Worm (Caenorhabditis elegans) whole organism, late embryonic: ENCODE data around the gene mec-7.

Experiments used
- C08G9.2 ChIP-seq: sonication (generic microtip); optimal IDR thresholded peaks from 2 replicates; lab custom pipeline; 2016; ENCODE audit warnings: mild to moderate bottlenecking, missing genetic modification characterization, moderate library complexity, missing compliant biosample characterization
- K02D7.2 ChIP-seq: sonication (generic microtip); optimal IDR thresholded peaks from 2 replicates; lab custom pipeline; 2017; ENCODE audit warnings: mild to moderate bottlenecking, missing genetic modification characterization, missing compliant biosample characterization
- T23F11.4 ChIP-seq: fragments of 200-800 bp; sonication (Bioruptor generic); optimal IDR thresholded peaks from 2 replicates; lab custom pipeline; 2018; ENCODE audit warnings: mild to moderate bottlenecking, missing genetic modification characterization, missing compliant biosample characterization
- ahr-1 ChIP-seq: sonication (generic microtip); optimal IDR thresholded peaks from 2 replicates; lab custom pipeline; 2016; ENCODE audit warnings: missing genetic modification characterization, missing compliant biosample characterization
- ceh-19 ChIP-seq: fragments of 200-800 bp; sonication (Bioruptor generic); optimal IDR thresholded peaks from 2 replicates; lab custom pipeline; 2018; ENCODE audit warnings: mild to moderate bottlenecking, missing genetic modification characterization, missing compliant biosample characterization
- ceh-2 ChIP-seq: sonication (generic microtip); optimal IDR thresholded peaks from 2 replicates; lab custom pipeline; 2016; ENCODE audit warnings: missing genotype, missing genetic modification characterization, missing compliant biosample characterization
- ceh-22 ChIP-seq: sonication (generic microtip); optimal IDR thresholded peaks from 2 replicates; lab custom pipeline; 2017; ENCODE audit warnings: missing biosample characterization, missing genetic modification characterization
- ceh-30 ChIP-seq: fragments of 150-350 bp; optimal IDR thresholded peaks from 2 replicates; lab custom pipeline; 2014; ENCODE audit warnings: missing biosample characterization, missing genetic modification characterization
- ceh-31 ChIP-seq: sonication (generic microtip); optimal IDR thresholded peaks from 2 replicates; lab custom pipeline; 2016; ENCODE audit warnings: missing genetic modification characterization, missing compliant biosample characterization
- ceh-34 ChIP-seq: sonication (generic microtip); optimal IDR thresholded peaks from 2 replicates; lab custom pipeline; 2016; ENCODE audit warnings: mild to moderate bottlenecking, missing genetic modification characterization, missing compliant biosample characterization
- ceh-48 ChIP-seq: sonication (generic microtip); optimal IDR thresholded peaks from 2 replicates; lab custom pipeline; 2016; ENCODE audit warnings: missing genetic modification characterization, inconsistent platforms, missing compliant biosample characterization
- ceh-6 ChIP-seq: fragments of 200-800 bp; sonication (Bioruptor generic); optimal IDR thresholded peaks from 2 replicates; lab custom pipeline; 2018; ENCODE audit warnings: mild to moderate bottlenecking, missing genetic modification characterization, missing compliant biosample characterization
- ceh-9 ChIP-seq: sonication (generic microtip); optimal IDR thresholded peaks from 2 replicates; lab custom pipeline; 2016; ENCODE audit warnings: mild to moderate bottlenecking, missing genetic modification characterization, inconsistent platforms, missing compliant biosample characterization
- che-1 ChIP-seq: sonication (generic microtip); optimal IDR thresholded peaks from 2 replicates; lab custom pipeline; 2016; ENCODE audit warnings: mild to moderate bottlenecking, missing genetic modification characterization, missing compliant biosample characterization
- dmd-4 ChIP-seq: sonication (generic microtip); optimal IDR thresholded peaks from 2 replicates; lab custom pipeline; 2016; ENCODE audit warnings: borderline replicate concordance, missing genetic modification characterization, missing compliant biosample characterization
- elt-4 ChIP-seq: sonication (generic microtip); optimal IDR thresholded peaks from 2 replicates; lab custom pipeline; 2016; ENCODE audit warnings: missing genetic modification characterization, missing compliant biosample characterization
- ets-4 ChIP-seq: sonication (generic microtip); optimal IDR thresholded peaks from 2 replicates; lab custom pipeline; 2016; ENCODE audit warnings: missing genetic modification characterization, missing compliant biosample characterization
- fkh-10 ChIP-seq: fragments of 150-350 bp; optimal IDR thresholded peaks from 2 replicates; lab custom pipeline; 2014; ENCODE audit warnings: missing biosample characterization, missing genetic modification reagents, missing genetic modification characterization
- fkh-6 ChIP-seq: sonication (generic microtip); optimal IDR thresholded peaks from 2 replicates; lab custom pipeline; 2016; ENCODE audit warnings: missing genetic modification characterization, missing compliant biosample characterization
- hlh-13 ChIP-seq: fragments of 200-800 bp; sonication (Bioruptor generic); optimal IDR thresholded peaks from 2 replicates; lab custom pipeline; 2018; ENCODE audit warnings: mild to moderate bottlenecking, missing genetic modification characterization, missing compliant biosample characterization
- hlh-15 ChIP-seq: sonication (generic microtip); optimal IDR thresholded peaks from 2 replicates; lab custom pipeline; 2016; ENCODE audit warnings: missing genetic modification characterization, missing compliant biosample characterization
- hlh-30 ChIP-seq: sonication (generic microtip); optimal IDR thresholded peaks from 2 replicates; lab custom pipeline; 2017; ENCODE audit warnings: antibody characterized with exemption, missing genetic modification characterization, missing compliant biosample characterization; ENCODE audit not compliant: insufficient read depth
- hlh-6 ChIP-seq: sonication (generic microtip); optimal IDR thresholded peaks from 2 replicates; lab custom pipeline; 2016; ENCODE audit warnings: missing genotype, missing genetic modification characterization, missing compliant biosample characterization
- lim-6 ChIP-seq: sonication (generic microtip); optimal IDR thresholded peaks from 2 replicates; lab custom pipeline; 2016; ENCODE audit warnings: missing genetic modification characterization, missing compliant biosample characterization
- nfya-1 ChIP-seq: sonication (generic microtip); optimal IDR thresholded peaks from 2 replicates; lab custom pipeline; 2017; ENCODE audit warnings: missing genetic modification characterization, mild to moderate bottlenecking, missing compliant biosample characterization, antibody characterized with exemption, moderate library complexity
- nhr-232 ChIP-seq: sonication (generic microtip); optimal IDR thresholded peaks from 2 replicates; lab custom pipeline; 2016; ENCODE audit warnings: missing genetic modification characterization, missing compliant biosample characterization
- npax-4 ChIP-seq: sonication (generic microtip); optimal IDR thresholded peaks from 2 replicates; lab custom pipeline; 2016; ENCODE audit warnings: missing genetic modification characterization, missing compliant biosample characterization
- odd-2 ChIP-seq: sonication (generic microtip); optimal IDR thresholded peaks from 2 replicates; lab custom pipeline; 2017; ENCODE audit warnings: antibody characterized with exemption, mild to moderate bottlenecking, missing genetic modification characterization, missing compliant biosample characterization
- pha-4 ChIP-seq: fragments of 150-350 bp; optimal IDR thresholded peaks from 2 replicates; lab custom pipeline; 2018; ENCODE audit warnings: missing biosample characterization, missing genetic modification reagents, missing genetic modification characterization
- ref-2 ChIP-seq: sonication (generic microtip); optimal IDR thresholded peaks from 2 replicates; lab custom pipeline; 2016; ENCODE audit warnings: missing genetic modification characterization, missing compliant biosample characterization
- sdc-2 ChIP-seq: sonication (generic microtip); optimal IDR thresholded peaks from 2 replicates; lab custom pipeline; 2016; ENCODE audit warnings: missing genotype, missing genetic modification characterization, missing compliant biosample characterization
- sox-2 ChIP-seq: fragments of 200-800 bp; sonication (Bioruptor generic); IDR thresholded peaks from 2 replicates; pipeline ENCODE4 v1.3.6; 2022; ENCODE audit warnings: missing genetic modification reagents, missing genetic modification characterization, missing compliant biosample characterization
- tbx-2 ChIP-seq: sonication (generic microtip); optimal IDR thresholded peaks from 2 replicates; lab custom pipeline; 2016; ENCODE audit warnings: missing genetic modification characterization, missing compliant biosample characterization
- unc-3 ChIP-seq, 2 experiments: fragments of 200-800 bp in 1 of 2; sonication (Bioruptor generic) in 1 of 2; sonication (generic microtip) in 1 of 2; conservative IDR thresholded peaks in 1 of 2; optimal IDR thresholded peaks in 1 of 2; 2 replicates each; pipeline versions ENCODE4 v1.3.6 to Lab custom; 2016 to 2022; ENCODE audit warnings: missing compliant biosample characterization in 2 of 2, missing genetic modification characterization in 2 of 2, missing genetic modification reagents in 1 of 2
- unc-42 ChIP-seq: sonication (generic microtip); optimal IDR thresholded peaks from 2 replicates; lab custom pipeline; 2016; ENCODE audit warnings: missing genotype, missing genetic modification characterization, missing compliant biosample characterization
- unc-55 ChIP-seq: sonication (generic microtip); optimal IDR thresholded peaks from 2 replicates; lab custom pipeline; 2017; ENCODE audit warnings: missing biosample characterization, missing genetic modification reagents, missing genetic modification characterization
- unc-86 ChIP-seq: sonication (generic microtip); optimal IDR thresholded peaks from 2 replicates; lab custom pipeline; 2016; ENCODE audit warnings: missing genetic modification characterization, missing compliant biosample characterization
- zip-5 ChIP-seq: sonication (generic microtip); optimal IDR thresholded peaks from 2 replicates; lab custom pipeline; 2016; ENCODE audit warnings: missing genetic modification characterization, missing compliant biosample characterization
- ztf-16 ChIP-seq: sonication (generic microtip); optimal IDR thresholded peaks from 2 replicates; lab custom pipeline; 2017; ENCODE audit warnings: missing genetic modification characterization, missing compliant biosample characterization

The mec-7 gene

ce11 chrX:7752770-7753169 lies 23.7 kb downstream of the mec-7 start, which contains the start of gene deg-1:
Gene deg-1, plus strand, starts transcription at chrX:7753070.
- TF ChIP-seq hlh-6 (tag; lab: Kevin White, UChicago), result no peak
- TF ChIP-seq fkh-10 (GFP tag; lab: Kevin White, UChicago), result no peak
- no peak for TF ChIP-seq unc-42 (tag; lab: Kevin White, UChicago)
- no peak for TF ChIP-seq pha-4
- TF ChIP-seq npax-4 (tag; lab: Kevin White, UChicago), result no peak
- TF ChIP-seq elt-4 (tag; lab: Kevin White, UChicago), result no peak
- TF ChIP-seq, all 69 proteins: peak for 0

DNA sequence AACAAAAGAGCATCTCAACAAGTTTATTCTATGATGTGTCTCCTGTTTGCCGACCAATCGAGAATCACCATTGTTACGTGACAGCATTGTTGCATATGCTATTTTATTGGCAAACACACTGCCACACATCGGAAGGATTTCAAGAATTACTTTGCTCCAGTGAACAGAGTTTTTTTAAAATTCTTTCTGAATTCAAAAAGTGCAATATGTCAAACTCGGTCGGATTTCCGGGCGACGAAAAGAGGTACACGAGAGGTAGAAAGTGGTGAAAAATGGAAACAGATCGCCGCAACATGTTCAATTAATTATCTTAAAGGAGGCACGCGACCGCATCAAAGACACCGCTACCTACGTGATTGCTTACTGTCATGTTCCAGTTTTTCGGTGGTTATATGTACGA lies 26.4 kb downstream of the mec-7 start:
- TF ChIP-seq ceh-31 (tag; lab: Kevin White, UChicago) (no peak), ref-2 (peak; percentile 96), npax-4 (tag; lab: Kevin White, UChicago) (no peak)

- peak; percentile 79 for TF ChIP-seq ref-2
- no peak for TF ChIP-seq dmd-4
- no peak for TF ChIP-seq ceh-48
- TF ChIP-seq, all 69 proteins: peak for 1
Observed at ce11 chrX:7745386-7745785, 31.1 kb downstream of the mec-7 start.

ce11 chrX:7743939-7744338 lies 32.5 kb downstream of the mec-7 start, which contains the start of gene ref-2:
Gene ref-2, plus strand, starts transcription at chrX:7744239.
- TF ChIP-seq lim-6 (tag; lab: Kevin White, UChicago) (no peak), ceh-9 (tag; lab: Kevin White, UChicago) (no peak), zip-5 (tag; lab: Kevin White, UChicago) (no peak), ref-2 (no peak), che-1 (tag; lab: Kevin White, UChicago) (no peak), T23F11.4 (GFP tag; lab: Kevin White, UChicago) (no peak), ceh-2 (no peak), ceh-30 (no peak), ahr-1 (tag; lab: Kevin White, UChicago) (no peak), ceh-34 (tag; lab: Kevin White, UChicago) (no peak), ceh-6 (GFP tag; lab: Kevin White, UChicago) (no peak), hlh-30 (tag; lab: Kevin White, UChicago) (no peak), ceh-22 (no peak), sdc-2 (tag; lab: Kevin White, UChicago) (no peak), hlh-6 (tag; lab: Kevin White, UChicago) (no peak)

DNA sequence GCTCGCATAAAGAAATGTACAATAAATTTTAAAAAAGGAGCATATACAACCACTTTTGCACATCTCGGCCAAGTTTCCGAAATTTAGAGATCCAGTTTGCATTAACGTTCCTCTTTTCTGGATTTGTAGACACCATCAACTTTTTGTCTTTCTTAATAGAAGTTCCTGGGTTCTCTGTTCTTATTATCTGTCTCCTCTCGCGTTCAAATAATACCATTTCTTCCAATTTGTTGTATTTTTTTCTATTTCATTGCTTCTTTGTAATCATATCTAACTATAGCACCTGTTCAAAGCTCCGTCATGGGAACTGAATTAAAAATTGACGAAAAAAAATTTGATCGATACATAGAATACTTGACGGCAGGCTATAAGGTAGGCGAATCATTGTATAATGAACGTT lies 37.1 kb downstream of the mec-7 start, which contains the start of gene K09F5.1:
Gene K09F5.1 (plus strand): TSS at position 301 of the 400 bp plus-strand sequence.
- TF ChIP-seq hlh-13 (GFP tag; lab: Kevin White, UChicago), result no peak
- TF ChIP-seq hlh-6 (tag; lab: Kevin White, UChicago), result no peak
- TF ChIP-seq ceh-30, result no peak
- TF ChIP-seq che-1 (tag; lab: Kevin White, UChicago), result no peak
- TF ChIP-seq nhr-232 (tag; lab: Kevin White, UChicago), result no peak
- no peak for TF ChIP-seq odd-2 (tag; lab: Kevin White, UChicago)
- TF ChIP-seq unc-3 (GFP tag; conservative IDR thresholded peaks at IDR 0.05; lab: Robert Waterston, UW), result no peak
- no peak for TF ChIP-seq unc-3 (tag; optimal IDR thresholded peaks at IDR 0.05; lab: Kevin White, UChicago)
- TF ChIP-seq sox-2 (GFP tag; lab: Robert Waterston, UW), result no peak
- no peak for TF ChIP-seq ets-4 (tag; lab: Kevin White, UChicago)
- TF ChIP-seq ztf-16, result no peak
- no peak for TF ChIP-seq fkh-10 (GFP tag; lab: Kevin White, UChicago)

- no peak for TF ChIP-seq dmd-4
- TF ChIP-seq ceh-30, result no peak
- TF ChIP-seq unc-55 (GFP tag; lab: Kevin White, UChicago), result no peak
- no peak for TF ChIP-seq hlh-15 (tag; lab: Kevin White, UChicago)
- no peak for TF ChIP-seq npax-4 (tag; lab: Kevin White, UChicago)
- TF ChIP-seq fkh-6 (tag; lab: Kevin White, UChicago), result no peak
- TF ChIP-seq C08G9.2 (tag; lab: Kevin White, UChicago), result no peak
- no peak for TF ChIP-seq nfya-1 (tag; lab: Kevin White, UChicago)
- no peak for TF ChIP-seq K02D7.2
- TF ChIP-seq ceh-19 (GFP tag; lab: Kevin White, UChicago), result no peak
- TF ChIP-seq tbx-2 (tag; lab: Kevin White, UChicago), result no peak
- no peak for TF ChIP-seq sox-2 (GFP tag; lab: Robert Waterston, UW)
- TF ChIP-seq fkh-10 (GFP tag; lab: Kevin White, UChicago), result no peak
- no peak for TF ChIP-seq unc-86 (tag; lab: Kevin White, UChicago)
- TF ChIP-seq, all 69 proteins: peak for 0
Observed at ce11 chrX:7736171-7736570, 40.3 kb downstream of the mec-7 start, which contains the start of gene set-12. Gene set-12, minus strand, starts transcription at chrX:7736271.
